Fruit fly (Drosophila melanogaster) whole organism: ENCODE data around the gene Dic61B.

Source experiments
- EcR ChIP-seq, 2 experiments: fragments of >200 bp; optimal IDR thresholded peaks; 2 replicates each; lab custom pipeline; 2017; ENCODE audit warnings: missing biosample characterization in 2 of 2, missing genetic modification characterization in 2 of 2, missing genetic modification reagents in 2 of 2
- psq ChIP-seq: fragments of >200 bp; optimal IDR thresholded peaks from 2 replicates; lab custom pipeline; 2017

- no peak for TF ChIP-seq psq
- no peak for TF ChIP-seq EcR (GFP tag; optimal IDR thresholded peaks at IDR 0.05; lab: Kevin White, UChicago)
Measured at dm6 chr3L:178913-179488, 26.6 kb upstream of the Dic61B start, which contains the start of gene Vdup1.
